Worm (Caenorhabditis elegans) whole organism, midembryonic: ENCODE measurements around the gene F36D4.5.

Experiments
- T22C8.4 ChIP-seq: fragments of 200-800 bp; sonication (Bioruptor generic); IDR thresholded peaks from 2 replicates; pipeline ENCODE4 v1.3.6; 2022; ENCODE audit warnings: missing genetic modification characterization, missing compliant biosample characterization
- cog-1 ChIP-seq: sonication (generic microtip); optimal IDR thresholded peaks from 2 replicates; lab custom pipeline; 2016; ENCODE audit warnings: missing genetic modification characterization, missing compliant biosample characterization
- flt-1 ChIP-seq: fragments of 200-800 bp; sonication (Bioruptor generic); IDR thresholded peaks from 2 replicates; pipeline ENCODE4 v1.3.6; 2022; ENCODE audit warnings: missing genetic modification characterization, missing compliant biosample characterization
- klf-2 ChIP-seq: fragments of 200-800 bp; sonication (Bioruptor generic); conservative IDR thresholded peaks from 2 replicates; pipeline ENCODE4 v1.3.6; 2022; ENCODE audit warnings: missing genetic modification reagents, missing genetic modification characterization, missing compliant biosample characterization
- med-1 ChIP-seq: sonication (generic microtip); optimal IDR thresholded peaks from 2 replicates; lab custom pipeline; 2017; ENCODE audit warnings: missing genetic modification characterization, mild to moderate bottlenecking, missing compliant biosample characterization, antibody characterized with exemption, missing genetic modification reagents; ENCODE audit not compliant: insufficient read depth
- ref-1 ChIP-seq: fragments of 200-800 bp; sonication (Bioruptor generic); conservative IDR thresholded peaks from 2 replicates; pipeline ENCODE4 v1.3.6; 2022; ENCODE audit warnings: missing genetic modification reagents, missing genetic modification characterization, missing compliant biosample characterization
- tab-1 ChIP-seq: fragments of 200-800 bp; sonication (Bioruptor generic); IDR thresholded peaks from 2 replicates; pipeline ENCODE4 v1.3.6; 2022; ENCODE audit warnings: missing genetic modification characterization, missing compliant biosample characterization
- ztf-23 ChIP-seq: fragments of 200-800 bp; sonication (Bioruptor generic); IDR thresholded peaks from 2 replicates; pipeline ENCODE4 v1.3.6; 2022; ENCODE audit warnings: missing genetic modification reagents, missing genetic modification characterization, missing compliant biosample characterization
- ztf-29 ChIP-seq: fragments of 200-800 bp; sonication (Bioruptor generic); IDR thresholded peaks from 2 replicates; pipeline ENCODE4 v1.3.6; 2022; ENCODE audit warnings: missing genetic modification reagents, missing genetic modification characterization, missing compliant biosample characterization

F36D4.5 gene

DNA sequence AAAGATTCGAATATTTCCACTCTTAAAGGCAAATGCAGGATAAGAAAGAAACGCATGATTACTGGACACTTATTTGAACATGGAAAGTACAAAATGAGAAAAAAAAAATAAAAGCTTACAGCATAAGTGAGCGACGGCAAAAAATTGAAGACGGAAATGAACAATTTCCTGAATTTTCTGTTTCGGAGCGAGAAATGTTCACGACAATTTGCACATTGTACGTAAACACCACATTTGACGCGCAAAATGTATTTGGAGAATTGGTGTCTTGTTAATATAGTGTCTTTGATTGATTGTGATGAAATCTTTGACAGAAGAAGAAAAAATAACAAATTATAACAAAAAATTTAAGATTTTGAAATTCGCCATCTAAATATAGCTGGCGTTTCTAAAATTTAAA is at the start of gene F36D4.5:
TSS of gene F36D4.5 (minus strand) at position 225 of the 400 bp plus-strand sequence.
- no peak for TF ChIP-seq flt-1 (GFP tag; lab: Robert Waterston, UW)
- TF ChIP-seq ztf-29: no peak
- no peak for TF ChIP-seq ref-1
- TF ChIP-seq med-1 (GFP tag; lab: Kevin White, UChicago): no peak
- no peak for TF ChIP-seq cog-1 (tag; lab: Kevin White, UChicago)

DNA sequence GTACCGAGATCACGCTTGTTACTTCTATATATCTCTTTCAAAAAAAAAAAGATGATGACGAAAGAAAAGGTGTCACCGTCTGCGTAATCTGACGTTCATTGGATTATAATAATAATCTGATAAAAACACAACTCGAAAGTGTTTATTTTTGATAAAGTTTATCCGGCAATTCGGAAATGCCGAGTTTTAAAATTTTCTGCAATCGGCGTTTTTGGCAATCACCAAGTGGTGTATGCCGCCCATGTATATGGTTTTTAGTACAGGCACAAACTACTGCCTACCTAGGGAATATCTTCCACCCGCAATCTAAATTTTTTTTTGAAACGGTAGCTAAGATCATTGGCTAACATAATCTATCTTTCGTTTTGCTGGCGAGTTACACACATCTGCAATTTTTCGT is 48.3 kb upstream of the F36D4.5 start:
- TF ChIP-seq cog-1 (tag; lab: Kevin White, UChicago) (no peak), T22C8.4 (GFP tag; lab: Robert Waterston, UW) (no peak), tab-1 (no peak), klf-2 (no peak), med-1 (GFP tag; lab: Kevin White, UChicago) (no peak), ztf-29 (no peak), ref-1 (no peak), flt-1 (GFP tag; lab: Robert Waterston, UW) (no peak), ztf-23 (GFP tag; lab: Robert Waterston, UW) (no peak)

DNA sequence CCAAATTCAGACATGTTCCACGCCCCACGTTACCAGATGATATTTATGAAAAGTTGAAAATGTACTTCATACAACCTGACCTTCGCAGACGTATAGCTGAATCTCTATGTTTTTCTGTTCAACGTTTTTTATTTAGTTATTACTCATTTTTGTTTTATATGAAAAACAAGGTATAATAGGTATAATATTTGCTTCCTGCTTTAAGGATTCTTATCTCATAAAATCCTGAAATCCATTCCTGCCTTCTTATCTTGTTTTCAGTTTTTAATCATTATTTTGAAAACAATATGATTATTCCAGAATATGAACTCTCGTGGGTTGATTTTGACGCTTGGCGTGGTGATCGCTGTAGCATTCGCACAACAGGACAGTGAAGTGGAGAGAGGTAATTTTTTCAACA is 46.1 kb upstream of the F36D4.5 start, which contains the start of gene flp-6:
TSS of gene flp-6 (plus strand) at position 301 of the 400 bp plus-strand sequence.
- TF ChIP-seq ref-1: no peak
- no peak for TF ChIP-seq med-1 (GFP tag; lab: Kevin White, UChicago)
- TF ChIP-seq klf-2: no peak
- no peak for TF ChIP-seq cog-1 (tag; lab: Kevin White, UChicago)
- no peak for TF ChIP-seq ztf-23 (GFP tag; lab: Robert Waterston, UW)
- no peak for TF ChIP-seq tab-1
- no peak for TF ChIP-seq flt-1 (GFP tag; lab: Robert Waterston, UW)
- TF ChIP-seq T22C8.4 (GFP tag; lab: Robert Waterston, UW): no peak
- no peak for TF ChIP-seq ztf-29

DNA sequence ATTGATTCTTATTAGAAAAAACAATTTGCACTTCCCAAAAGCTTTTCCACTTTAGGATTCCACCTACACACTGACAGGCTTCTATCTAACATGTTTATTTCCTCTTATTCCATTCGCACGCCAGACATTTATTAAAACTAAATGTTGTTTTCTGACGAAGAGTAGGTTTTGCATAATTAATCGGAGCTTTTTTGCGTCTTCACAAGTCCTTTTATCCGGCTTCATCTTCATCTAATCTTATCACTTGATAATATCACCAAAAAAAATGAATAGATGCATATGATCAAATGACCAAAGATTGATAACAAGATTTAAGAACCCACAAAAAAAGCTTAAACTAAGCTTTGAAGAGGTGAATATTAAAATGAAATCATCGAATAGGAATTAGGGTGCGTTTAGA is 39.9 kb upstream of the F36D4.5 start:
- TF ChIP-seq med-1 (GFP tag; lab: Kevin White, UChicago) (no peak), flt-1 (GFP tag; lab: Robert Waterston, UW) (no peak), ztf-29 (no peak), ref-1 (no peak), T22C8.4 (GFP tag; lab: Robert Waterston, UW) (no peak), tab-1 (no peak)

DNA sequence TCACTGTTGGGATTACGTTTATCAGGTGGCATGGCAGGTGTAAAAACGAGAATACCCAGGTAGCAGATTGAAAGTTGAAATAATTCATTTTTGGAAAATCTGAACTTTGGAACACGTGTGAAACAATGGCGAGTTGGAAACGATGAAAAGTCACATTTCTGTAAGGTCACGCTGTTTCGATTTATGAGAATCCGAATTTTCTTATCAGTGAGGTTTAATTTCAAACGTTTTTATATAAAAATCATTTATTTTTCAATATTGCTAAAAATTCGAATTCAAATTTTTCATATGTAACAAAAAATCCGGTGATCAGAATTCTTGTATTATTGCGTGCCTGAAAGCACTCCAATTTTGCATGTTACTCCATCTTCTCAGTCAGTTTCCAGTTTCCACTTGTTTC is 37.0 kb upstream of the F36D4.5 start, which contains the start of gene F07D3.3:
TSS of gene F07D3.3 (minus strand) at position 101 of the 400 bp plus-strand sequence.
- TF ChIP-seq ztf-29: no peak
- TF ChIP-seq T22C8.4 (GFP tag; lab: Robert Waterston, UW): no peak
- TF ChIP-seq ztf-23 (GFP tag; lab: Robert Waterston, UW): no peak
- TF ChIP-seq cog-1 (tag; lab: Kevin White, UChicago): no peak
- no peak for TF ChIP-seq flt-1 (GFP tag; lab: Robert Waterston, UW)
- no peak for TF ChIP-seq tab-1
- no peak for TF ChIP-seq med-1 (GFP tag; lab: Kevin White, UChicago)
- no peak for TF ChIP-seq klf-2
- TF ChIP-seq ref-1: no peak

DNA sequence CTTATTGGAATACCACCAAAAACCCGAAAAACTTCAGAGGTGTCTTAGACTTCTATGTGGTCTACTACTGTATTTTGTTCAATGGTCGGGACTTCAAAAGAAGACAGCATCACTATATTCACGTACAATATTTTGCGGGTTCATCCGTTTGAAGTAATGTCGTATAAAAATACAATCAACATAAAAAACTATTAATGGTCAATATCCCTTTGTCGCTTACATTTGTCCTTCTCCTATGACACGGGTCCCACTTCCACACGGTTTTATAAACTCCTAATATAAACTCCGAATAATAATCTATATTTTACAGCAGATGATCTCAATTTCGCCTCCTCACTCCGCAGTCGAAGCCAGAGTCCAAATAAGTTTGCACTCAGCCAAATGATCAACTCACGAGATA is 31.9 kb upstream of the F36D4.5 start:
- no peak for TF ChIP-seq klf-2
- no peak for TF ChIP-seq med-1 (GFP tag; lab: Kevin White, UChicago)
- TF ChIP-seq ztf-29: no peak
- TF ChIP-seq flt-1 (GFP tag; lab: Robert Waterston, UW): no peak
- TF ChIP-seq cog-1 (tag; lab: Kevin White, UChicago): no peak
- no peak for TF ChIP-seq T22C8.4 (GFP tag; lab: Robert Waterston, UW)
- no peak for TF ChIP-seq ztf-23 (GFP tag; lab: Robert Waterston, UW)

DNA sequence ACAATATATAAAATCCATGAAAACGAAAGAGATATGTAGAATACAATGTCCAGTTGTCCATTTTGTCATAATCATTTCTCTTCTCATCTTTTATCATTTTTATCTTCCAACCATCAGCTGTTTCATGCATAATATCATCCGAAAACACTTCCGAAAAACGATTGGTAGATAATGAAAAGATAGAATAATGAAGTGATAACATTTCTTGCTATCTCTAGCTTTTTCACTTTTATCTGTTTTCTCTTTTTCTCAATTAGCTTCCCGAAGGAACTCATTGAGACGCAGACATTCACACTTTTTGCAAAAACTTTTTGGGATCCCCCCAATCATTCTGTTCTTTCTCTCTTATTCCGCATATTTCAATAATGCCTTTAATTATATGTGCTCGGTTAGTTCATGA is 28.3 kb upstream of the F36D4.5 start:
- TF ChIP-seq ztf-29: no peak
- no peak for TF ChIP-seq T22C8.4 (GFP tag; lab: Robert Waterston, UW)
- no peak for TF ChIP-seq tab-1
- TF ChIP-seq ref-1: no peak
- no peak for TF ChIP-seq cog-1 (tag; lab: Kevin White, UChicago)
- no peak for TF ChIP-seq ztf-23 (GFP tag; lab: Robert Waterston, UW)
- no peak for TF ChIP-seq flt-1 (GFP tag; lab: Robert Waterston, UW)
- no peak for TF ChIP-seq klf-2
- no peak for TF ChIP-seq med-1 (GFP tag; lab: Kevin White, UChicago)

DNA sequence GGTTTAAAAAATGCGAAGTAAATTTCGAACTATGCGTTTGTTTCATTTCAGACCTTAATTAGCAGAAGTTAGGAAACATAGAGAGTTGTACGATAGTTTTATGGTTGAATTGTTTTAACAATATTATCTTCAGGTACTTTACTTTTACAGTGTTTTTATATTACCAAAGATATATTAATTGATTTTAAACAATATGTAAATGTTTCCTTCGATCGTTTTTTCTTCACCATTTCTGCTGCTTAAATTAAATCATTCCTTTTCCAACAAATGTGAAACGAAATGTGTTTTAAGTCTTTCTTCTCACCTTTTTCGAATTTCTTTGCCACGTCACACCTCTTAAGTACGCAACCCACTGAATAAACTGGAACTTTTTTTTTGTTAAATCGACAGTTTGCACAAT is 27.7 kb upstream of the F36D4.5 start:
- TF ChIP-seq tab-1: no peak
- no peak for TF ChIP-seq ztf-29
- no peak for TF ChIP-seq ref-1
- TF ChIP-seq flt-1 (GFP tag; lab: Robert Waterston, UW): no peak
- TF ChIP-seq cog-1 (tag; lab: Kevin White, UChicago): no peak
- TF ChIP-seq klf-2: no peak
- TF ChIP-seq med-1 (GFP tag; lab: Kevin White, UChicago): no peak
- TF ChIP-seq T22C8.4 (GFP tag; lab: Robert Waterston, UW): no peak

DNA sequence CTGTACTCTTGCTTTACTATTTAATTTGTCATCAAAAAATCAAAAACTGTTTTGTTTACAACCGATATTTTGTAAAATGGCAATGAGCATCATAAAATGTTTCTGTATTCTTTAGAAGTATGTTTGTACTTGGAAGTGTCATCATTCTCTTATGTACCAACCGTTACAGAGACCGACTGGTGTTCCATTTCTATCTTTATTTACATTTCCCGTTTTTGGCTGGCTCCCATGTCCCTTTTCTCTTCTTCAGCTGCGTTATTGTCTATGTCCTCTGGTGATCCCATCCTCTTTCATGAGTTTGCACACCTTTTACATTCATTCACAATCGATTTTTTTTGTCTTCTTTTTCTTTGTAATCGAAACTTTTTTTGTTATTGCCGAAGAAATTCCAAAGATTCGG is 25.9 kb upstream of the F36D4.5 start:
- no peak for TF ChIP-seq flt-1 (GFP tag; lab: Robert Waterston, UW)
- TF ChIP-seq cog-1 (tag; lab: Kevin White, UChicago): no peak
- TF ChIP-seq med-1 (GFP tag; lab: Kevin White, UChicago): no peak
- no peak for TF ChIP-seq T22C8.4 (GFP tag; lab: Robert Waterston, UW)

DNA sequence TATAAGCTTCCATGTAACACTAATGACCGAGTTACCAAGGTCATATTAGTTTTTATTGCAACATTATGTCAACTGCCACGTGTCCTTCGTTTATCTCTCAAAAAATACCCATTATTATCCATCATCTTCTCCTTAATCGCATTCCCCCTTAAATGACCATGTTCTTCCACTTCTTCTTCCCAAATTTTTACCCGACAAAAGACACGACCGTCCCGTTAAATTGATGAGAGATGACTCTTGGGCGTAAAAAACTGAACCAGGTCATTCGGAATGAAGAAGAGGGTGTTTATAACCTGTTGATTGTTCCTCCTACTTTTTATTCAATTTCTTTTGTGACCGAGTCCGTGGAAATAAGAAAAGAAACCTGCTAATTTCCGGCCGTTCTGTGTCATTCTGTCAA is 19.0 kb upstream of the F36D4.5 start:
- no peak for TF ChIP-seq ztf-29

DNA sequence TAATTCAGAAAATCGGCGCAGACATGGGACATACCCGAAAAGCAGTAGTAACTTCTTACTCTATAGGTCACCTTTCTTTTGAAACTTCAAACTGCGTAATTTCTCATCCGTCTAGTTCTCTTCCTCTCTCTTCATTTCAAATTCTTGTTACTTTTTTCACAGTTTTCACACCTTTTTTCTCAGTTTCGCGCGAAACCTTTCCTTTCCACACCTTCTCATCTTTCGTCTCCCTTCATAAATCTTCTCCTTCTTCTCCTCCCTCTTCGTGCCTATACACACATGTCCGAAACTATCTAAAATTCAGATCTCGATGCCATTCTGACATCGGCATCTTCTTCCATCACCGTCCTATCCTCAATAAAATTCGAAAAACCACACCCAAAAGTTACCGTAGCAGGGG is 18.1 kb upstream of the F36D4.5 start, which contains the start of gene wdr-62:
TSS of gene wdr-62 (plus strand) at position 301 of the 400 bp plus-strand sequence.
- TF ChIP-seq flt-1 (GFP tag; lab: Robert Waterston, UW) (no peak), ztf-29 (no peak), klf-2 (no peak), cog-1 (tag; lab: Kevin White, UChicago) (no peak), ztf-23 (GFP tag; lab: Robert Waterston, UW) (no peak), tab-1 (no peak), med-1 (GFP tag; lab: Kevin White, UChicago) (no peak), ref-1 (no peak), T22C8.4 (GFP tag; lab: Robert Waterston, UW) (no peak)
